Worm (Caenorhabditis elegans): Measurements from ENCODE around the gene T03F7.7.

DNA sequence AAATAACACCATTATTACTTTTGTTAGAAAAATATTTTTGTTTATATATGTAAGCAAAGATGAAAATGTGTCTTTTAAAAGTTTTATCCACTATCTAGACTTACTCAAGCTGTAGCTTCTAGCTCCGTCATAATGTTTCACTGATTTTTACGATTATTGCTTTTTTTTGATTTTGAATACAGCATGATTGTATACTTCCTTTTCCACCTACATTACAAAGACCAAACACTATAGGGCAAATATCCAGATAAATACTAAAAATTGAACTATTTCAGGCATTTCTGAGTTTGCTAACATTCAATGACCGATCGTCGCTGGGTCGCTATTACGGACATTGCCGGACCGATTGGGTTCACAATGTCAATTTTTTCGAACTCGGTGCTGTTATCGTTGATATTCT, 44.5 kb upstream of the T03F7.7 start, which contains the start of gene str-116:
- TF ChIP-seq pha-4 (tag; optimal IDR thresholded peaks at IDR 0.05) (no peak), ceh-9 (tag; optimal IDR thresholded peaks at IDR 0.05) (no peak), lim-6 (tag; optimal IDR thresholded peaks at IDR 0.05) (no peak), nfya-1 (tag; optimal IDR thresholded peaks at IDR 0.05) (no peak), unc-42 (tag; optimal IDR thresholded peaks at IDR 0.05) (no peak)

All from whole organism, late embryonic.